Worm (Caenorhabditis elegans) whole organism, mixed stage, embryonic: ENCODE data around the gene Y37E11AL.1.

ENCODE experiments used
- bed-3 ChIP-seq: fragments of 200-800 bp; sonication (Bioruptor generic); optimal IDR thresholded peaks from 3 replicates; lab custom pipeline; 2018; ENCODE audit warnings: mild to moderate bottlenecking, missing genetic modification characterization, moderate library complexity, missing compliant biosample characterization
- blmp-1 ChIP-seq: fragments of 150-350 bp; optimal IDR thresholded peaks from 2 replicates; lab custom pipeline; 2014; ENCODE audit warnings: missing biosample characterization, missing genetic modification characterization
- cnd-1 ChIP-seq: fragments of 200-800 bp; sonication (Bioruptor generic); optimal IDR thresholded peaks from 2 replicates; lab custom pipeline; 2018; ENCODE audit warnings: mild to moderate bottlenecking, missing genetic modification characterization, missing compliant biosample characterization
- mep-1 ChIP-seq: fragments of 150-350 bp; optimal IDR thresholded peaks from 2 replicates; lab custom pipeline; 2017; ENCODE audit warnings: missing biosample characterization, missing genetic modification reagents, missing genetic modification characterization, inconsistent platforms
- nhr-2 ChIP-seq: fragments of 150-350 bp; optimal IDR thresholded peaks from 2 replicates; lab custom pipeline; 2014; ENCODE audit warnings: missing biosample characterization, missing genetic modification characterization
- nhr-237 ChIP-seq: fragments of 150-350 bp; optimal IDR thresholded peaks from 2 replicates; lab custom pipeline; 2014; ENCODE audit warnings: missing biosample characterization, missing genetic modification characterization
- nhr-76 ChIP-seq: sonication (generic microtip); optimal IDR thresholded peaks from 2 replicates; lab custom pipeline; 2017; ENCODE audit warnings: missing biosample characterization, missing genetic modification characterization
- pha-4 ChIP-seq: fragments of 150-350 bp; optimal IDR thresholded peaks from 2 replicates; lab custom pipeline; 2018; ENCODE audit warnings: missing biosample characterization, missing genetic modification reagents, missing genetic modification characterization
- snpc-4 ChIP-seq: fragments of 150-350 bp; optimal IDR thresholded peaks from 2 replicates; lab custom pipeline; 2014; ENCODE audit warnings: missing biosample characterization, missing genetic modification characterization
- sptf-1 ChIP-seq: sonication (generic microtip); optimal IDR thresholded peaks from 2 replicates; lab custom pipeline; 2017; ENCODE audit warnings: mild to moderate bottlenecking, missing genetic modification characterization, moderate library complexity, missing compliant biosample characterization
- unc-39 ChIP-seq: fragments of 150-350 bp; optimal IDR thresholded peaks from 2 replicates; lab custom pipeline; 2014; ENCODE audit warnings: missing biosample characterization, missing genetic modification characterization
- zip-8 ChIP-seq: fragments of 150-350 bp; optimal IDR thresholded peaks from 2 replicates; lab custom pipeline; 2014; ENCODE audit warnings: missing biosample characterization, missing genetic modification characterization
- ztf-11 ChIP-seq: fragments of 150-350 bp; optimal IDR thresholded peaks from 2 replicates; lab custom pipeline; 2014; ENCODE audit warnings: missing biosample characterization, missing genetic modification characterization

DNA sequence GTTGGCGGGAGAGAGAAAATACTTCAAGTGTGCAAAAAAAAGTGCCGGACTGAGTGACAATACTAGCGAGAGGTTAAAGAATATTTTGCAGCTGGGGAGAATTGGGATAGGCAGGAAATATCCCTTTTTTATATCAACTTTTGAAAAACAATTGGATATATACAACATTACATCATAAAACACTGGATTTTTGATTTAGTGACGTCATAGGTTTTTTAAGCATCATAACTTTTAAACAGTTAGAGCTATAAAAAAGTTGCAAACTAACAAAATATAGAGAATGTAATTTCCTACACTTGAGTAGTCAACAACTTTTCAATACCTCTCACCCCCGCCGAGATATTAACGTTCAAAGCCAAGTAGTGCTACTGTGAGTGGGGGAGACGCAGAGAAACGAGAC lies 1.4 kb downstream of the Y37E11AL.1 start:
- TF ChIP-seq bed-3, result no peak
- no peak for TF ChIP-seq ztf-11 (tag; lab: Kevin White, UChicago)
- no peak for TF ChIP-seq nhr-237 (tag; lab: Kevin White, UChicago)
- TF ChIP-seq mep-1 (tag; lab: Kevin White, UChicago), result no peak
- TF ChIP-seq nhr-76 (tag; lab: Kevin White, UChicago), result no peak
- no peak for TF ChIP-seq snpc-4
- TF ChIP-seq sptf-1 (tag; lab: Kevin White, UChicago), result no peak
- TF ChIP-seq nhr-2 (tag; lab: Kevin White, UChicago), result no peak
- TF ChIP-seq unc-39 (tag; lab: Kevin White, UChicago), result no peak
- peak; percentile 94 for TF ChIP-seq zip-8 (tag; lab: Kevin White, UChicago)
- no peak for TF ChIP-seq cnd-1 (tag; lab: Kevin White, UChicago)
- TF ChIP-seq pha-4 (tag; lab: Kevin White, UChicago), result no peak
- TF ChIP-seq blmp-1 (tag; lab: Kevin White, UChicago), result no peak
